Worm (Caenorhabditis elegans): ENCODE data around the gene eps-8.
"Not testable (repeated sequence)": the region's sequence is repeated elsewhere in the genome, so short reads cannot be mapped to it uniquely, and the experiment has no call there.

Gene eps-8

ce11 chrIV:14843062-14843461 is 36.2 kb upstream of the eps-8 start, which contains the start of gene Y57G11C.20:
TSS of gene Y57G11C.20 (plus strand) at chrIV:14843362.
- not testable (repeated sequence) for TF ChIP-seq mml-1, nhr-77, nhr-11 (tag; optimal IDR thresholded peaks at IDR 0.05)

- TF ChIP-seq egl-5 (tag; optimal IDR thresholded peaks at IDR 0.05) (no peak), fos-1 (tag; optimal IDR thresholded peaks at IDR 0.05) (no peak), elt-1 (tag; optimal IDR thresholded peaks at IDR 0.05) (no peak), tbx-2 (tag; optimal IDR thresholded peaks at IDR 0.05) (no peak), ceh-9 (tag; optimal IDR thresholded peaks at IDR 0.05) (no peak), lsy-12 (tag; optimal IDR thresholded peaks at IDR 0.05) (no peak), skn-1 (tag; optimal IDR thresholded peaks at IDR 0.05) (no peak), nfya-1 (tag; optimal IDR thresholded peaks at IDR 0.05; ENCODE audit: insufficient read depth) (no peak), lin-15B (tag; optimal IDR thresholded peaks at IDR 0.05) (no peak), jun-1 (tag; optimal IDR thresholded peaks at IDR 0.05) (no peak), unc-62 (GFP tag; optimal IDR thresholded peaks at IDR 0.05) (no peak), ztf-11 (tag; optimal IDR thresholded peaks at IDR 0.05) (no peak), nhr-25 (tag; optimal IDR thresholded peaks at IDR 0.05) (no peak), fkh-2 (tag; optimal IDR thresholded peaks at IDR 0.05) (no peak), nhr-237 (tag; optimal IDR thresholded peaks at IDR 0.05) (no peak), nhr-23 (tag; optimal IDR thresholded peaks at IDR 0.05) (no peak), ZK546.5 (tag; optimal IDR thresholded peaks at IDR 0.05) (no peak)
Observed at ce11 chrIV:14853703-14854102, 25.6 kb upstream of the eps-8 start, which contains the start of gene Y57G11C.52. TSS of gene Y57G11C.52 (plus strand) at chrIV:14854003.

- TF ChIP-seq ZK546.5 (tag; optimal IDR thresholded peaks at IDR 0.05) (no peak), nhr-11 (tag; optimal IDR thresholded peaks at IDR 0.05) (no peak), fos-1 (tag; optimal IDR thresholded peaks at IDR 0.05) (no peak)
Observed at ce11 chrIV:14861691-14862090, 17.6 kb upstream of the eps-8 start, which contains the start of gene Y57G11C.23. TSS of gene Y57G11C.23 (minus strand) at chrIV:14861791.

ce11 chrIV:14862147-14862546 is 17.1 kb upstream of the eps-8 start, which contains the start of gene Y57G11C.38:
TSS of gene Y57G11C.38 (plus strand) at chrIV:14862447.
- TF ChIP-seq ceh-82 (tag; optimal IDR thresholded peaks at IDR 0.05) (no peak), elt-3 (tag; optimal IDR thresholded peaks at IDR 0.05) (no peak), unc-62 (GFP tag; optimal IDR thresholded peaks at IDR 0.05) (no peak), ZK546.5 (tag; optimal IDR thresholded peaks at IDR 0.05) (no peak), ama-1 (optimal IDR thresholded peaks at IDR 0.05) (no peak), pha-4 (tag; optimal IDR thresholded peaks at IDR 0.05) (no peak), nhr-76 (tag; optimal IDR thresholded peaks at IDR 0.05) (no peak), egl-5 (tag; optimal IDR thresholded peaks at IDR 0.05) (no peak), mml-1 (tag; optimal IDR thresholded peaks at IDR 0.05) (no peak), ztf-4 (tag; optimal IDR thresholded peaks at IDR 0.05) (no peak), ceh-28 (tag; optimal IDR thresholded peaks at IDR 0.05) (no peak), nhr-43 (tag; optimal IDR thresholded peaks at IDR 0.05; ENCODE audit: poor library complexity, severe bottlenecking) (no peak), R02D3.7 (tag; optimal IDR thresholded peaks at IDR 0.05) (no peak), jun-1 (tag; optimal IDR thresholded peaks at IDR 0.05) (no peak), elt-2 (tag; optimal IDR thresholded peaks at IDR 0.05) (no peak), snpc-4 (tag; optimal IDR thresholded peaks at IDR 0.05) (no peak), aly-2 (tag; optimal IDR thresholded peaks at IDR 0.05) (no peak)

ce11 chrIV:14863772-14864171 is 15.5 kb upstream of the eps-8 start:
- TF ChIP-seq zag-1 (tag; optimal IDR thresholded peaks at IDR 0.05) (no peak), eor-1 (tag; optimal IDR thresholded peaks at IDR 0.05) (no peak), aly-2 (tag; optimal IDR thresholded peaks at IDR 0.05) (no peak), ceh-16 (tag; optimal IDR thresholded peaks at IDR 0.05) (no peak), snpc-4 (tag; optimal IDR thresholded peaks at IDR 0.05) (no peak), unc-39 (tag; optimal IDR thresholded peaks at IDR 0.05) (no peak), skn-1 (tag; optimal IDR thresholded peaks at IDR 0.05) (no peak), nhr-28 (tag; optimal IDR thresholded peaks at IDR 0.05) (no peak), lsy-12 (tag; optimal IDR thresholded peaks at IDR 0.05) (no peak), elt-2 (tag; optimal IDR thresholded peaks at IDR 0.05) (no peak), egl-27 (tag; optimal IDR thresholded peaks at IDR 0.05) (no peak), nhr-11 (tag; optimal IDR thresholded peaks at IDR 0.05) (no peak), tbx-2 (tag; optimal IDR thresholded peaks at IDR 0.05) (no peak), jun-1 (tag; optimal IDR thresholded peaks at IDR 0.05) (no peak), ama-1 (optimal IDR thresholded peaks at IDR 0.05) (no peak), nhr-237 (tag; optimal IDR thresholded peaks at IDR 0.05) (no peak)

Data from whole organism, L3 larva.